Fruit fly (Drosophila melanogaster) whole organism, prepupa: ENCODE results near the gene CG5762.
A peak's percentile ranks its signal among the peaks of the same experiment; 100 is the strongest.

Experiments
- Blimp-1 ChIP-seq: fragments of 200-800 bp; sonication (Bioruptor generic); optimal IDR thresholded peaks from 3 replicates; lab custom pipeline; 2017; ENCODE audit warnings: missing biosample characterization, missing genetic modification characterization, mild to moderate bottlenecking, moderate library complexity, missing genetic modification reagents
- CG10631 ChIP-seq: fragments of 200-800 bp; sonication (Bioruptor generic); optimal IDR thresholded peaks from 2 replicates; lab custom pipeline; 2016; ENCODE audit warnings: missing biosample characterization, missing genetic modification characterization
- CG10669 ChIP-seq: fragments of 200-800 bp; sonication (Bioruptor generic); optimal IDR thresholded peaks from 3 replicates; lab custom pipeline; 2018; ENCODE audit warnings: missing biosample characterization, mild to moderate bottlenecking, missing genetic modification characterization, moderate library complexity
- CG11294 ChIP-seq: fragments of 200-800 bp; sonication (Bioruptor generic); IDR thresholded peaks from 2 replicates; pipeline ENCODE4 v1.3.6; 2022; ENCODE audit warnings: missing biosample characterization, missing genetic modification characterization
- CG11762 ChIP-seq: fragments of 200-800 bp; sonication (Bioruptor generic); optimal IDR thresholded peaks from 3 replicates; lab custom pipeline; 2016; ENCODE audit warnings: missing biosample characterization, missing genetic modification characterization; ENCODE audit not compliant: insufficient read depth
- CG11902 ChIP-seq: fragments of 200-800 bp; sonication (Bioruptor generic); optimal IDR thresholded peaks from 3 replicates; lab custom pipeline; 2016; ENCODE audit warnings: missing biosample characterization, missing genetic modification characterization
- CG15336 ChIP-seq: fragments of 200-800 bp; sonication (Bioruptor generic); IDR thresholded peaks from 2 replicates; pipeline ENCODE4 v1.3.6; 2022; ENCODE audit warnings: missing biosample characterization, missing genetic modification characterization
- CG1621 ChIP-seq: fragments of 200-800 bp; sonication (Bioruptor generic); optimal IDR thresholded peaks from 3 replicates; lab custom pipeline; 2018; ENCODE audit warnings: missing biosample characterization, mild to moderate bottlenecking, missing genetic modification characterization
- CG16779 ChIP-seq: fragments of 200-800 bp; sonication (Bioruptor generic); optimal IDR thresholded peaks from 3 replicates; lab custom pipeline; 2017; ENCODE audit warnings: missing biosample characterization, mild to moderate bottlenecking, missing genetic modification characterization
- CG3032 ChIP-seq: fragments of 200-800 bp; optimal IDR thresholded peaks from 2 replicates; lab custom pipeline; 2019; ENCODE audit warnings: missing biosample characterization, mild to moderate bottlenecking, missing genetic modification characterization, moderate library complexity
- CG31627 ChIP-seq: fragments of 200-800 bp; sonication (Bioruptor generic); optimal IDR thresholded peaks from 3 replicates; lab custom pipeline; 2016; ENCODE audit warnings: missing biosample characterization, missing genetic modification characterization
- CG32006 ChIP-seq: fragments of 200-800 bp; sonication (Bioruptor generic); optimal IDR thresholded peaks from 3 replicates; lab custom pipeline; 2017; ENCODE audit warnings: missing biosample characterization, mild to moderate bottlenecking, missing genetic modification characterization
- CG34406 ChIP-seq: fragments of 200-800 bp; sonication (Bioruptor generic); optimal IDR thresholded peaks from 3 replicates; lab custom pipeline; 2016; ENCODE audit warnings: missing biosample characterization, missing genetic modification characterization
- CG4318 ChIP-seq: fragments of 200-800 bp; sonication (Bioruptor generic); optimal IDR thresholded peaks from 3 replicates; lab custom pipeline; 2017; ENCODE audit warnings: missing biosample characterization, mild to moderate bottlenecking, missing genetic modification characterization
- CG6276 ChIP-seq: fragments of 200-800 bp; sonication (Bioruptor generic); optimal IDR thresholded peaks from 2 replicates; lab custom pipeline; 2017; ENCODE audit warnings: missing biosample characterization, mild to moderate bottlenecking, missing genetic modification characterization
- CG6792 ChIP-seq: fragments of 200-800 bp; sonication (Bioruptor generic); optimal IDR thresholded peaks from 3 replicates; lab custom pipeline; 2016; ENCODE audit warnings: missing biosample characterization, missing genetic modification characterization
- CG6808 ChIP-seq: fragments of 200-800 bp; sonication (Bioruptor generic); optimal IDR thresholded peaks from 3 replicates; lab custom pipeline; 2017; ENCODE audit warnings: missing biosample characterization, missing genetic modification characterization, mild to moderate bottlenecking, moderate library complexity, missing genetic modification reagents
- CG6854 ChIP-seq: fragments of 200-800 bp; sonication (Bioruptor generic); optimal IDR thresholded peaks from 2 replicates; lab custom pipeline; 2017; ENCODE audit warnings: missing biosample characterization, mild to moderate bottlenecking, missing genetic modification characterization
- CG7368 ChIP-seq: fragments of 200-800 bp; sonication (Bioruptor generic); optimal IDR thresholded peaks from 3 replicates; lab custom pipeline; 2016; ENCODE audit warnings: missing biosample characterization, missing genetic modification characterization
- CG8119 ChIP-seq: fragments of 200-800 bp; sonication (Bioruptor generic); IDR thresholded peaks from 3 replicates; pipeline ENCODE4 v1.3.6; 2022; ENCODE audit warnings: missing biosample characterization, missing genetic modification characterization
- CG8319 ChIP-seq: fragments of 200-800 bp; sonication (Bioruptor generic); optimal IDR thresholded peaks from 3 replicates; lab custom pipeline; 2016; ENCODE audit warnings: missing biosample characterization, missing genetic modification characterization
- CG8632 ChIP-seq: fragments of 200-800 bp; sonication (Bioruptor generic); optimal IDR thresholded peaks from 3 replicates; lab custom pipeline; 2016; ENCODE audit warnings: missing biosample characterization, missing genetic modification characterization
- CG9139 ChIP-seq: fragments of 200-800 bp; sonication (Bioruptor generic); optimal IDR thresholded peaks from 3 replicates; lab custom pipeline; 2017; ENCODE audit warnings: missing biosample characterization, mild to moderate bottlenecking, missing genetic modification characterization
- Eip75B ChIP-seq: fragments of 200-800 bp; sonication (Bioruptor generic); optimal IDR thresholded peaks from 3 replicates; lab custom pipeline; 2016; ENCODE audit warnings: missing biosample characterization, missing genetic modification characterization
- Eip93F ChIP-seq: fragments of 200-800 bp; sonication (Bioruptor generic); optimal IDR thresholded peaks from 2 replicates; lab custom pipeline; 2016; ENCODE audit warnings: missing biosample characterization, mild to moderate bottlenecking, missing genetic modification characterization
- Ets21C ChIP-seq: fragments of 200-800 bp; sonication (Bioruptor generic); optimal IDR thresholded peaks from 3 replicates; lab custom pipeline; 2016; ENCODE audit warnings: missing biosample characterization, missing genetic modification characterization
- Ets96B ChIP-seq: fragments of 200-800 bp; optimal IDR thresholded peaks from 2 replicates; lab custom pipeline; 2019; ENCODE audit warnings: missing biosample characterization, mild to moderate bottlenecking, missing genetic modification characterization, moderate library complexity
- Hr38 ChIP-seq: sonication (Bioruptor generic); optimal IDR thresholded peaks from 2 replicates; lab custom pipeline; 2016; ENCODE audit warnings: missing biosample characterization, missing genetic modification characterization
- Hr39 ChIP-seq: fragments of 200-800 bp; sonication (Bioruptor generic); optimal IDR thresholded peaks from 2 replicates; lab custom pipeline; 2016; ENCODE audit warnings: missing biosample characterization, missing genetic modification characterization
- Hr4 ChIP-seq: fragments of 200-800 bp; sonication (Bioruptor generic); optimal IDR thresholded peaks from 3 replicates; lab custom pipeline; 2016; ENCODE audit warnings: missing biosample characterization, missing genetic modification characterization
- Lpt ChIP-seq: fragments of 200-800 bp; sonication (Bioruptor generic); optimal IDR thresholded peaks from 3 replicates; lab custom pipeline; 2016; ENCODE audit warnings: missing biosample characterization, missing genetic modification characterization
- Met ChIP-seq: fragments of 200-800 bp; sonication (Bioruptor generic); optimal IDR thresholded peaks from 3 replicates; lab custom pipeline; 2016; ENCODE audit warnings: missing biosample characterization, missing genetic modification characterization
- OdsH ChIP-seq: fragments of 200-800 bp; sonication (Bioruptor generic); optimal IDR thresholded peaks from 3 replicates; lab custom pipeline; 2016; ENCODE audit warnings: missing biosample characterization, missing genetic modification characterization
- Smox ChIP-seq: fragments of 200-800 bp; sonication (Bioruptor generic); optimal IDR thresholded peaks from 3 replicates; lab custom pipeline; 2016; ENCODE audit warnings: missing biosample characterization, missing genetic modification characterization
- acj6 ChIP-seq: fragments of 200-800 bp; sonication (Bioruptor generic); optimal IDR thresholded peaks from 3 replicates; lab custom pipeline; 2016; ENCODE audit warnings: missing biosample characterization, missing genetic modification characterization
- dac ChIP-seq: fragments of 200-800 bp; sonication (Bioruptor generic); optimal IDR thresholded peaks from 2 replicates; lab custom pipeline; 2017; ENCODE audit warnings: missing biosample characterization, mild to moderate bottlenecking, missing genetic modification characterization
- dsx ChIP-seq: fragments of 200-800 bp; optimal IDR thresholded peaks from 3 replicates; lab custom pipeline; 2019; ENCODE audit warnings: missing biosample characterization, mild to moderate bottlenecking, missing genetic modification characterization, moderate library complexity; ENCODE audit not compliant: poor library complexity, severe bottlenecking
- esn ChIP-seq: fragments of 200-800 bp; sonication (Bioruptor generic); optimal IDR thresholded peaks from 2 replicates; lab custom pipeline; 2016; ENCODE audit warnings: missing biosample characterization, mild to moderate bottlenecking, missing genetic modification characterization, moderate library complexity
- fd59A ChIP-seq: fragments of 200-800 bp; sonication (Bioruptor generic); optimal IDR thresholded peaks from 2 replicates; lab custom pipeline; 2017; ENCODE audit warnings: missing biosample characterization, mild to moderate bottlenecking, missing genetic modification characterization, missing genetic modification reagents
- fkh ChIP-seq: fragments of 200-800 bp; sonication (Bioruptor generic); optimal IDR thresholded peaks from 3 replicates; lab custom pipeline; 2017; ENCODE audit warnings: missing biosample characterization, mild to moderate bottlenecking, missing genetic modification characterization, moderate library complexity
- lz ChIP-seq: fragments of 200-800 bp; sonication (Bioruptor generic); optimal IDR thresholded peaks from 3 replicates; lab custom pipeline; 2016; ENCODE audit warnings: missing biosample characterization, missing genetic modification characterization
- net ChIP-seq: fragments of 200-800 bp; sonication (Bioruptor generic); optimal IDR thresholded peaks from 3 replicates; lab custom pipeline; 2016; ENCODE audit warnings: missing biosample characterization, missing genetic modification characterization
- salr ChIP-seq, 2 experiments: fragments of 200-800 bp; sonication (Bioruptor generic); optimal IDR thresholded peaks; 3 replicates each; lab custom pipeline; 2016 to 2018; ENCODE audit warnings: missing biosample characterization in 2 of 2, missing genetic modification characterization in 2 of 2, mild to moderate bottlenecking in 1 of 2
- spab ChIP-seq: fragments of 200-800 bp; sonication (Bioruptor generic); optimal IDR thresholded peaks from 2 replicates; lab custom pipeline; 2017; ENCODE audit warnings: missing biosample characterization, mild to moderate bottlenecking, missing genetic modification characterization, missing genetic modification reagents
- svp ChIP-seq: fragments of 200-800 bp; sonication (Bioruptor generic); peaks from one replicate; lab custom pipeline; 2016; ENCODE audit warnings: missing biosample characterization, missing genetic modification characterization
- topi ChIP-seq: fragments of 200-800 bp; sonication (Bioruptor generic); optimal IDR thresholded peaks from 3 replicates; lab custom pipeline; 2016; ENCODE audit warnings: missing biosample characterization, missing genetic modification characterization
- vri ChIP-seq: fragments of 200-800 bp; sonication (Bioruptor generic); optimal IDR thresholded peaks from 3 replicates; lab custom pipeline; 2016; ENCODE audit warnings: missing biosample characterization, mild to moderate bottlenecking, missing genetic modification characterization

The CG5762 gene

DNA sequence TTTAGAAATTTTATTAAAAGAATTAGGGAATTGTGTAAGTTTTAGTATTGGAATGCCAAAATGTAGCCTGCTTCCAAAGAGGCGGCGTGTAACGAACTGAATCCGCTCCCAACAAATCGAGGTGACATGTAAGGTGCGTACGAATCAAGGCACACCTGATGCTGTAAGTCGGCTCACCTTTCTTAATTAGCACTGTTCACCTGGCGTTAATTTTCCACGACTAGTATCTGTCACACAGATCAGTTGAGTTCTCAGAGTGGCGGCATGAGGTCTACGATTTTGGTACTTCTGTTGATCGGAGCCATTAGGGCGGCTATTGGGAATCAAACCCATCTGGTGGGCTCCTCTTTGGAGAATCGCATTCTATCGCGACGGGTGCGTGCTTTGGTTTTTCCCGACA is at the start of gene CG5762, which contains the start of gene CG33339:
TSS of gene CG5762 (minus strand) at position 101 of the 400 bp plus-strand sequence.
TSS of gene CG33339 (plus strand) at position 265 of the 400 bp plus-strand sequence.
- TF ChIP-seq CG11294 (GFP tag; lab: Robert Waterston, UW), result no peak
- no peak for TF ChIP-seq CG8632 (GFP tag; lab: Kevin White, UChicago)
- no peak for TF ChIP-seq CG3032 (tag; lab: Kevin White, UChicago)
- no peak for TF ChIP-seq Lpt (GFP tag; lab: Kevin White, UChicago)
- TF ChIP-seq fkh (GFP tag; lab: Kevin White, UChicago), result no peak
- no peak for TF ChIP-seq CG10669 (GFP tag; lab: Kevin White, UChicago)
- no peak for TF ChIP-seq Smox (GFP tag; lab: Kevin White, UChicago)
- no peak for TF ChIP-seq Eip93F (GFP tag; lab: Kevin White, UChicago)
- TF ChIP-seq Hr39 (GFP tag; lab: Kevin White, UChicago), result no peak

- peak; percentile 69 for TF ChIP-seq svp
- TF ChIP-seq net, result no peak
- no peak for TF ChIP-seq Lpt (GFP tag; lab: Kevin White, UChicago)
- TF ChIP-seq Smox (GFP tag; lab: Kevin White, UChicago), result peak; percentile 15
- no peak for TF ChIP-seq CG6792 (GFP tag; lab: Kevin White, UChicago)
- TF ChIP-seq topi (GFP tag; lab: Kevin White, UChicago), result no peak
- TF ChIP-seq CG11762 (GFP tag; lab: Kevin White, UChicago), result no peak
- peak; percentile 38 for TF ChIP-seq Hr39 (GFP tag; lab: Kevin White, UChicago)
- TF ChIP-seq Hr4 (GFP tag; lab: Kevin White, UChicago), result no peak
- TF ChIP-seq CG11294 (GFP tag; lab: Robert Waterston, UW), result no peak
- no peak for TF ChIP-seq OdsH (GFP tag; lab: Kevin White, UChicago)
- no peak for TF ChIP-seq CG1621 (tag; lab: Kevin White, UChicago)
- TF ChIP-seq esn (GFP tag; lab: Kevin White, UChicago), result no peak
- TF ChIP-seq CG31627 (GFP tag; lab: Kevin White, UChicago), result peak; percentile 25
- no peak for TF ChIP-seq Hr38 (GFP tag; lab: Kevin White, UChicago)
- TF ChIP-seq vri (GFP tag; lab: Kevin White, UChicago), result no peak
- no peak for TF ChIP-seq CG10669 (GFP tag; lab: Kevin White, UChicago)
- TF ChIP-seq CG8119 (GFP tag; lab: Robert Waterston, UW), result no peak
- no peak for TF ChIP-seq CG15336 (GFP tag; lab: Robert Waterston, UW)
- no peak for TF ChIP-seq fd59A (GFP tag; lab: Kevin White, UChicago)
- no peak for TF ChIP-seq Ets21C
- no peak for TF ChIP-seq lz (GFP tag; lab: Kevin White, UChicago)
- TF ChIP-seq acj6 (GFP tag; lab: Kevin White, UChicago), result no peak
- TF ChIP-seq Met, result peak; percentile 1
- no peak for TF ChIP-seq fkh (GFP tag; lab: Kevin White, UChicago)
- TF ChIP-seq CG10631 (GFP tag; lab: Kevin White, UChicago), result no peak
- TF ChIP-seq Eip75B (GFP tag; lab: Kevin White, UChicago), result no peak
- no peak for TF ChIP-seq CG8319 (GFP tag; lab: Kevin White, UChicago)
- TF ChIP-seq CG7368 (GFP tag; lab: Kevin White, UChicago), result no peak
- TF ChIP-seq CG11902 (GFP tag; lab: Kevin White, UChicago), result peak; percentile 36
- no peak for TF ChIP-seq Ets96B
- TF ChIP-seq CG4318 (GFP tag; lab: Kevin White, UChicago), result no peak
- TF ChIP-seq spab (GFP tag; lab: Kevin White, UChicago), result no peak
- TF ChIP-seq salr (GFP tag; optimal IDR thresholded peaks at IDR 0.05; lab: Kevin White, UChicago), result no peak
- no peak for TF ChIP-seq CG6808 (GFP tag; lab: Kevin White, UChicago)
- no peak for TF ChIP-seq CG6854 (GFP tag; lab: Kevin White, UChicago)
- no peak for TF ChIP-seq CG6276 (GFP tag; lab: Kevin White, UChicago)
- TF ChIP-seq CG34406 (GFP tag; lab: Kevin White, UChicago), result peak; percentile 19
- TF ChIP-seq dsx (GFP tag; lab: Kevin White, UChicago), result no peak
- TF ChIP-seq CG16779 (tag; lab: Kevin White, UChicago), result no peak
- TF ChIP-seq dac, result no peak
- TF ChIP-seq CG8632 (GFP tag; lab: Kevin White, UChicago), result no peak
- TF ChIP-seq CG9139 (GFP tag; lab: Kevin White, UChicago), result no peak
- TF ChIP-seq Blimp-1, result no peak
- no peak for TF ChIP-seq CG32006 (GFP tag; lab: Kevin White, UChicago)
- TF ChIP-seq CG3032 (tag; lab: Kevin White, UChicago), result no peak
These were observed 30.9 kb upstream of the CG5762 start, which contains the start of gene CG13616 for dm6 chr3R:24392207-24392939. CG13616 (plus strand) TSS chr3R:24392889.
